Fruit fly (Drosophila melanogaster): ENCODE data around the gene CG7606.

DNA sequence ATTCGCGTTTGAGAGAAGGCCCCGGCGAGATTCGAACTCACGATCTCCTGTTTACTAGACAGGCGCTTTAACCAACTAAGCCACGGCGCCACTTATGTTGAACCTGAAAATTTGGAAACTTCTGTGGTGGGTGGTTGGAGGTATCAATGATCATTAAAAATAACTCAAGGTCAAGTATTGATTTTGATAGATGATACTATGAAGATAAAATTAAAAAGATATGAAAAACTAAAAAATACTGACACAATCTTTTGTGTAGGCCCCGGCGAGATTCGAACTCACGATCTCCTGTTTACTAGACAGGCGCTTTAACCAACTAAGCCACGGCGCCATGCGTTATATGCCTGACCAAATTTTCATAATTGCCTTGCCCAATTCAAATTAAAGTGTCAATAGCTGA is 28.2 kb downstream of the CG7606 start:
- TF ChIP-seq achi (GFP tag; optimal IDR thresholded peaks at IDR 0.05), result no peak
- TF ChIP-seq salr (GFP tag; optimal IDR thresholded peaks at IDR 0.05), result no peak
- TF ChIP-seq eg (GFP tag; IDR thresholded peaks at IDR 0.05), result no peak
